Fruit fly (Drosophila melanogaster) whole organism, embryonic: ENCODE measurements around the gene Ptth.
A peak's percentile ranks its signal among the peaks of the same experiment; 100 is the strongest.

Experiments
- B-H2 ChIP-seq: fragments of 200-800 bp; sonication (Bioruptor generic); optimal IDR thresholded peaks from 2 replicates; lab custom pipeline; 2018; ENCODE audit warnings: missing biosample characterization, mild to moderate bottlenecking, missing genetic modification characterization
- CG11247 ChIP-seq: fragments of 200-800 bp; sonication (Bioruptor generic); IDR thresholded peaks from 2 replicates; pipeline ENCODE4 v1.3.6; 2022; ENCODE audit warnings: missing biosample characterization, missing genetic modification characterization
- CG12659 ChIP-seq: fragments of 200-800 bp; sonication (Bioruptor generic); optimal IDR thresholded peaks from 3 replicates; lab custom pipeline; 2017; ENCODE audit warnings: mild to moderate bottlenecking, missing biosample characterization, missing genetic modification reagents, missing genetic modification characterization
- CG16815 ChIP-seq: fragments of 200-800 bp; sonication (Bioruptor generic); optimal IDR thresholded peaks from 3 replicates; lab custom pipeline; 2017; ENCODE audit warnings: missing biosample characterization, mild to moderate bottlenecking, missing genetic modification characterization
- CG3847 ChIP-seq: fragments of 200-800 bp; sonication (Bioruptor generic); IDR thresholded peaks from 2 replicates; pipeline ENCODE4 v1.3.6; 2022; ENCODE audit warnings: missing biosample characterization, missing genetic modification characterization
- CG3995 ChIP-seq: fragments of 200-800 bp; sonication (Bioruptor generic); optimal IDR thresholded peaks from 3 replicates; lab custom pipeline; 2016; ENCODE audit warnings: missing biosample characterization, missing genetic modification characterization
- CG4360 ChIP-seq: fragments of 200-800 bp; sonication (Bioruptor generic); IDR thresholded peaks from 2 replicates; pipeline ENCODE4 v1.3.6; 2022; ENCODE audit warnings: missing biosample characterization, missing genetic modification characterization
- CG4424 ChIP-seq: fragments of 200-800 bp; sonication (Bioruptor generic); optimal IDR thresholded peaks from 3 replicates; lab custom pipeline; 2016; ENCODE audit warnings: missing biosample characterization, missing genetic modification characterization
- CHES-1-like ChIP-seq: fragments of 200-800 bp; sonication (Bioruptor generic); optimal IDR thresholded peaks from 2 replicates; lab custom pipeline; 2016; ENCODE audit warnings: missing biosample characterization, missing genetic modification characterization
- Camta ChIP-seq: fragments of 200-800 bp; sonication (Bioruptor generic); optimal IDR thresholded peaks from 2 replicates; lab custom pipeline; 2016; ENCODE audit warnings: missing biosample characterization, missing genetic modification characterization
- Fer3 ChIP-seq: fragments of 200-800 bp; sonication (Bioruptor generic); optimal IDR thresholded peaks from 2 replicates; lab custom pipeline; 2018; ENCODE audit warnings: missing biosample characterization, mild to moderate bottlenecking, missing genetic modification characterization, moderate library complexity
- H15 ChIP-seq: fragments of 200-800 bp; sonication (Bioruptor generic); IDR thresholded peaks from 3 replicates; pipeline ENCODE4 v1.3.6; 2022; ENCODE audit warnings: missing biosample characterization, missing genetic modification characterization
- Kr ChIP-seq: fragments of 200-800 bp; sonication (Bioruptor generic); optimal IDR thresholded peaks from 2 replicates; lab custom pipeline; 2017; ENCODE audit warnings: missing biosample characterization, mild to moderate bottlenecking, missing genetic modification characterization
- Mrtf ChIP-seq: fragments of 200-800 bp; sonication (Bioruptor generic); IDR thresholded peaks from 3 replicates; pipeline ENCODE4 v1.3.6; 2022; ENCODE audit warnings: missing biosample characterization, missing genetic modification characterization
- Nf-YB ChIP-seq: fragments of 200-800 bp; sonication (Bioruptor generic); optimal IDR thresholded peaks from 3 replicates; lab custom pipeline; 2019; ENCODE audit warnings: missing biosample characterization, mild to moderate bottlenecking, missing genetic modification characterization, moderate library complexity
- Nf-YC ChIP-seq: fragments of 200-800 bp; optimal IDR thresholded peaks from 3 replicates; lab custom pipeline; 2019; ENCODE audit warnings: missing biosample characterization, mild to moderate bottlenecking, missing genetic modification characterization, moderate library complexity
- Tbp ChIP-seq: fragments of >200 bp; optimal IDR thresholded peaks from 2 replicates; lab custom pipeline; 2018; ENCODE audit warnings: missing biosample characterization, missing genetic modification characterization
- Trl ChIP-seq, 3 experiments: fragments of >200 bp in 2 of 3; fragments of 200-800 bp in 1 of 3; sonication (Bioruptor generic) in 1 of 3; optimal IDR thresholded peaks; 2 replicates in 1 of 3; 3 replicates in 2 of 3; lab custom pipeline; 2016 to 2017; ENCODE audit warnings: missing biosample characterization in 1 of 3, missing genetic modification characterization in 1 of 3
- br ChIP-seq: fragments of >200 bp; optimal IDR thresholded peaks from 2 replicates; lab custom pipeline; 2017
- cas ChIP-seq: fragments of 200-800 bp; sonication (Bioruptor generic); IDR thresholded peaks from 2 replicates; pipeline ENCODE4 v1.3.6; 2022; ENCODE audit warnings: missing biosample characterization, missing genetic modification characterization
- crol ChIP-seq: fragments of 200-800 bp; sonication (Bioruptor generic); IDR thresholded peaks from 2 replicates; pipeline ENCODE4 v1.3.6; 2022; ENCODE audit warnings: missing biosample characterization, missing genetic modification characterization
- hbn ChIP-seq: fragments of 200-800 bp; sonication (Bioruptor generic); IDR thresholded peaks from 2 replicates; pipeline ENCODE4 v1.3.6; 2022; ENCODE audit warnings: missing biosample characterization, missing genetic modification characterization; ENCODE audit not compliant: partially characterized antibody
- kni ChIP-seq: fragments of 200-800 bp; sonication (Bioruptor generic); optimal IDR thresholded peaks from 3 replicates; lab custom pipeline; 2017; ENCODE audit warnings: mild to moderate bottlenecking, missing biosample characterization, missing genetic modification reagents, missing genetic modification characterization
- nerfin-1 ChIP-seq: fragments of 200-800 bp; sonication (Bioruptor generic); optimal IDR thresholded peaks from 3 replicates; lab custom pipeline; 2019; ENCODE audit warnings: missing biosample characterization, mild to moderate bottlenecking, missing genetic modification characterization, moderate library complexity
- oc ChIP-seq: fragments of 200-800 bp; sonication (Bioruptor generic); optimal IDR thresholded peaks from 2 replicates; lab custom pipeline; 2018; ENCODE audit warnings: missing biosample characterization, mild to moderate bottlenecking, missing genetic modification characterization, moderate library complexity
- phol ChIP-seq: fragments of 200-800 bp; sonication (Bioruptor generic); optimal IDR thresholded peaks from 3 replicates; lab custom pipeline; 2018; ENCODE audit warnings: missing biosample characterization, mild to moderate bottlenecking, missing genetic modification characterization, moderate library complexity
- pros ChIP-seq: fragments of 200-800 bp; sonication (Bioruptor generic); optimal IDR thresholded peaks from 3 replicates; lab custom pipeline; 2019; ENCODE audit warnings: missing biosample characterization, mild to moderate bottlenecking, missing genetic modification characterization, moderate library complexity
- repo ChIP-seq: fragments of 200-800 bp; sonication (Bioruptor generic); optimal IDR thresholded peaks from 2 replicates; lab custom pipeline; 2016; ENCODE audit warnings: missing biosample characterization, missing genetic modification characterization
- sd ChIP-seq: fragments of 200-800 bp; sonication (Bioruptor generic); optimal IDR thresholded peaks from 3 replicates; lab custom pipeline; 2018; ENCODE audit warnings: missing biosample characterization, mild to moderate bottlenecking, missing genetic modification characterization, moderate library complexity
- seq ChIP-seq: fragments of 200-800 bp; sonication (Bioruptor generic); IDR thresholded peaks from 2 replicates; pipeline ENCODE4 v1.3.6; 2022; ENCODE audit warnings: missing biosample characterization, missing genetic modification characterization
- slbo ChIP-seq: fragments of 200-800 bp; sonication (Bioruptor generic); IDR thresholded peaks from 2 replicates; pipeline ENCODE4 v1.3.6; 2022; ENCODE audit warnings: missing biosample characterization, missing genetic modification characterization
- stc ChIP-seq: fragments of 200-800 bp; sonication (Bioruptor generic); IDR thresholded peaks from 2 replicates; pipeline ENCODE4 v1.3.6; 2022; ENCODE audit warnings: missing biosample characterization, missing genetic modification characterization
- twi ChIP-seq: fragments of 200-800 bp; optimal IDR thresholded peaks from 2 replicates; lab custom pipeline; 2019; ENCODE audit warnings: missing biosample characterization, mild to moderate bottlenecking, missing genetic modification characterization, moderate library complexity
- yki ChIP-seq: fragments of >200 bp; optimal IDR thresholded peaks from 3 replicates; lab custom pipeline; 2018

The Ptth gene

DNA sequence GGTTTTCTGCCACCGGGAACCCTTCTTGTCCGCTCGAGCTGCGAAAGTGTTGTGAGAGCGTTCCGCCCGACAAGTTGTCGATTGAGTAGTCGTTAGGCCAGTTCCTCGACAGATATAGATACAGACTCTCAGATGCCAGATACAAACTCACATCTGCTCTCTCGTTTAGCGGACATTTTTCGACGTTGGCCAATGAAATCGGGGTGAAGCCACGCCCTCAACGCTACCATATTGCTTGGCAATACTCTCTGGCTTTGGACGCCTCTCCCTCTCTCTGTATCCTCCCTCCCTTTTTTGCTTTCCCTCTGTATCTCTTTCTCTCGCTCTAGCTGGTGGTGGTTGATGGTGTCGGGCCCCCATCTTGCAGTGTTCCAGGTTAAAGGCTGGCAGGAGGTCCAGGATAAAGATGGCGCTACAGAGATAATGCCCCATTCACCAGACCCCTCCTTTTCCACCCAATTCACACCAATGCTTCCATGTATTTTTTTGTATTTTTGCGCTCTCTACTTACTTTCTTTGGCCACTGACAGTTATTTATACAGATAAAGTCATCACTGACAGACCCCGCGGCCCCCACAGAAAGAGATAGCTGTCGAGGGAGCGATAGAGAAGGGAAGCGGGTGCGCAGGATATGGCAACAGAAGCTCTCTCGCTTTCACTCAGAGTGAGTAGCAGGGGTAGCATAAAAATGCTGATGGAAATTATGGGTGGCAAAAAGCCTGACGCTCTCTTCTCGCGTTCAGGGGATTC, 18.1 kb upstream of the Ptth start, which contains the start of gene Gsc (continued):
- TF ChIP-seq Nf-YC (tag; lab: Kevin White, UChicago), result peak; percentile 98
- peak; percentile 48 for TF ChIP-seq kni (GFP tag; lab: Kevin White, UChicago)
- TF ChIP-seq phol (tag; lab: Kevin White, UChicago), result peak; percentile 84
- TF ChIP-seq yki (lab: Kevin White, UChicago), result peak; percentile 63
- peak; percentile 78 to 97 for TF ChIP-seq Trl (optimal IDR thresholded peaks at IDR 0.05; lab: Kevin White, UChicago)
- no peak for TF ChIP-seq Trl (GFP tag; optimal IDR thresholded peaks at IDR 0.05; lab: Kevin White, UChicago)
- TF ChIP-seq twi, result peak; percentile 34
- no peak for TF ChIP-seq Camta (GFP tag; lab: Kevin White, UChicago)

DNA sequence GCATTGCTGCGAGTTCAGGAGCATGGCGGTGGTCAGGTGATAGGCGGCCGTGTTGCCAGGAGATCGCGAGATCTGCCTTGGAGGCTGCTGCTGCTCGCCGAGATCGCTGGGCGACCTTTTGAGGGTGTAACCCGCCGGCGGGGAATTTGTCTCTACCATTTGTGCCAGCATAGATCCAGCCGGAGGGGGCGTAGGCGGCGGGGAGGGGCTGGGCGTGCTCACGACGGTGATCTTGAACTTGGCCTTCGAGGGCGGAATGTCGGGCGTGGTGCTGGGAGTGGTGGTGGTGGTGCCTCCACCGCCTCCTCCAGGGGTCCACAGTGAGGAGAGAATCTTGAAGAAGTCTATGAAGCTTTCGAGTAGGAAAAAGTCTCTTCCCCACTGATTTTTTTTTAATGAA, 17.4 kb upstream of the Ptth start:
- TF ChIP-seq br (lab: Kevin White, UChicago) (no peak), slbo (0 out of 2 replicates have a peak, but pooled peaks have one; percentile 13), sd (tag; lab: Kevin White, UChicago) (no peak), B-H2 (GFP tag; lab: Kevin White, UChicago) (no peak), Mrtf (0 out of 3 replicates have a peak, but pooled peaks have one; percentile 13)

DNA sequence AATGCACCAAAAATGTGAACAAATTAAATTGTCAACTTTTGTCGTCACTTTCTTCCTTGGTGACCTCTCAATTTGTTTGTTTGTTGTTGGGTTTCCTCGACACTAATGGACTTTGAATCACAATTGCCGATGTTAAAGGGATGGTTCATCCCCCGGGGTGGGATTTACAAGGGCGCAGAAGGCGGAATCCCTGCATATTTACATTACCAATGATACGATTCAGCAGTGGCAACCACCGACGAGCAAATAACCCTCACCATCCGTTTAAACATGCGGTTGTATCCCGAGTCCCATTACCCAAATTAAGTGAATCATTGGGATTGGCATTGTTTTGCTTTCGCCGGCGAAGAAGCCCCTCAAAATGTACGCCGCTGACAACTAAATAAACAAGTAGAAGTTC, 14.8 kb upstream of the Ptth start:
- TF ChIP-seq Nf-YB (GFP tag; lab: Kevin White, UChicago) (peak; percentile 79), pros (GFP tag; lab: Kevin White, UChicago) (peak; percentile 35), hbn (no peak), CG11247 (no peak), Nf-YC (tag; lab: Kevin White, UChicago) (peak; percentile 63), Fer3 (tag; lab: Kevin White, UChicago) (no peak), seq (peak; percentile 21; the same call in 1 of the 2 replicates), nerfin-1 (tag; lab: Kevin White, UChicago) (peak; percentile 44), CG4360 (GFP tag; lab: Robert Waterston, UW) (no peak), repo (GFP tag; lab: Kevin White, UChicago) (no peak), H15 (GFP tag; lab: Robert Waterston, UW) (no peak), oc (tag; lab: Kevin White, UChicago) (peak; percentile 33)

DNA sequence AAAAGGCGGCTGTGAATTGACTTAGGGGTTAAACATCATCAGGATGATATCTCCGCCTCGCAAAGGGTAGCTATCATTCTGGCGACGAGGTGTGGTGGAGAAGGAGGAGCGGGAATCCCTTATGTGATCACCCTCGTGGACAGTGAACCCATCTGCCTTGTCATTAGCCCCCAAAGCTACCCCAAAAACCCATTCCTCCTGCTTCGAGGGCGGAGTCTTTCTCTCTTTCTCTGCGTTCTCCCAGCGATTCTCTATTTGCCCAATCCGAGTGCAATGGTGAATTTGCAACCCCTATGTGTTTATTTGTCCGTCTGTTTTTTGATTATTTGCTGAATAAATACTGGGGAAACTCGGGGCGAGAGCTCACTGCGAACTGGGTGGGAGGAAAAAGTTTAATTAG, 8.6 kb upstream of the Ptth start:
- TF ChIP-seq crol (peak; percentile 49), CG3995 (GFP tag; lab: Kevin White, UChicago) (no peak), CG3847 (no peak), stc (no peak), Nf-YC (tag; lab: Kevin White, UChicago) (peak; percentile 95), seq (peak; percentile 81), CHES-1-like (GFP tag; lab: Kevin White, UChicago) (no peak), Trl (optimal IDR thresholded peaks at IDR 0.05; lab: Kevin White, UChicago) (peak; percentile 24 to 33), Trl (GFP tag; optimal IDR thresholded peaks at IDR 0.05; lab: Kevin White, UChicago) (no peak), Nf-YB (GFP tag; lab: Kevin White, UChicago) (peak; percentile 95), CG16815 (no peak), CG4424 (no peak)

DNA sequence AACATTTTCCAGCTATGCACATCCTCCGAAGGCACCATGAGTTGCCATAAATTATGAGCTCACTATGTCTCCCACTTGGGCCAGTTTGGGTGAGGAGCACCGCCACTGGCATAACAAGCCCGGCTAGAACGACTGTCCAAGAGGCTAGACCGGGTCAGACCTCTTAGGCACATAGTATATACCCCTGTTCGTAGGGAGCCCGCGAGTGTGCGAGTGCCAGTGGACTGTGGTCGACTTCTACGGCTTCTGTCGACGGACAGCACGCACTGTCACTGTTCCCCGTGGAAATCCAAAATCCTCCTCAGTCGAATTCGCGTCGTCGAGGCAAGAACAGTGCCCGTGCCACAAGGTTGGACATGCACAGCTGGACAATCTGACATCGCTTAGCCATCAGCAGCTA, 490 bp upstream of the Ptth start, which contains the start of gene Pph13:
Gene Pph13, plus strand, starts transcription at position 301 of the 400 bp plus-strand sequence.
- TF ChIP-seq Kr (no peak), CG12659 (no peak), Tbp (GFP tag; lab: Kevin White, UChicago) (no peak), cas (GFP tag; lab: Robert Waterston, UW) (no peak)
- TF ChIP-seq, all 482 proteins: peak for 0
